Worm (Caenorhabditis elegans) whole organism, early embryonic: ENCODE data around the gene hach-1.

Experiments
- B0310.2 ChIP-seq: sonication (generic microtip); optimal IDR thresholded peaks from 2 replicates; lab custom pipeline; 2016; ENCODE audit warnings: mild to moderate bottlenecking, missing genetic modification characterization, missing compliant biosample characterization
- F13C5.2 ChIP-seq: sonication (generic microtip); optimal IDR thresholded peaks from 2 replicates; lab custom pipeline; 2017; ENCODE audit warnings: mild to moderate bottlenecking, missing genetic modification characterization, inconsistent platforms, missing compliant biosample characterization
- aly-1 ChIP-seq: sonication (generic microtip); optimal IDR thresholded peaks from 2 replicates; lab custom pipeline; 2016; ENCODE audit warnings: missing genetic modification characterization, missing compliant biosample characterization
- ama-1 ChIP-seq: fragments of 150-350 bp; optimal IDR thresholded peaks from 2 replicates; lab custom pipeline; 2014
- ceh-13 ChIP-seq: fragments of 200-800 bp; sonication (Bioruptor generic); optimal IDR thresholded peaks from 2 replicates; lab custom pipeline; 2018; ENCODE audit warnings: mild to moderate bottlenecking, missing genetic modification characterization, missing compliant biosample characterization
- ceh-36 ChIP-seq: sonication (generic microtip); optimal IDR thresholded peaks from 2 replicates; lab custom pipeline; 2016; ENCODE audit warnings: missing genetic modification characterization, inconsistent platforms, missing compliant biosample characterization
- ets-7 ChIP-seq: sonication (generic microtip); optimal IDR thresholded peaks from 2 replicates; lab custom pipeline; 2016; ENCODE audit warnings: missing genotype, missing genetic modification characterization, missing compliant biosample characterization
- flt-1 ChIP-seq: fragments of 200-800 bp; sonication (Bioruptor generic); IDR thresholded peaks from 2 replicates; pipeline ENCODE4 v1.3.6; 2022; ENCODE audit warnings: missing genetic modification characterization, missing compliant biosample characterization
- hmbx-1 ChIP-seq: sonication (generic microtip); optimal IDR thresholded peaks from 2 replicates; lab custom pipeline; 2016; ENCODE audit warnings: mild to moderate bottlenecking, missing genetic modification characterization, missing compliant biosample characterization
- hmg-4 ChIP-seq: fragments of 200-800 bp; sonication (Bioruptor generic); optimal IDR thresholded peaks from 2 replicates; lab custom pipeline; 2018; ENCODE audit warnings: mild to moderate bottlenecking, missing genetic modification characterization, missing compliant biosample characterization
- hnd-1 ChIP-seq: sonication (generic microtip); optimal IDR thresholded peaks from 2 replicates; lab custom pipeline; 2016; ENCODE audit warnings: missing genetic modification characterization, missing compliant biosample characterization
- pes-1 ChIP-seq: fragments of 200-800 bp; sonication (Bioruptor generic); IDR thresholded peaks from 2 replicates; pipeline ENCODE4 v1.3.6; 2022; ENCODE audit warnings: missing genetic modification reagents, missing genetic modification characterization, missing compliant biosample characterization
- scrt-1 ChIP-seq: fragments of 200-800 bp; sonication (Bioruptor generic); IDR thresholded peaks from 2 replicates; pipeline ENCODE4 v1.3.6; 2022; ENCODE audit warnings: missing genetic modification characterization, missing compliant biosample characterization
- sea-1 ChIP-seq: fragments of 200-800 bp; sonication (Bioruptor generic); conservative IDR thresholded peaks from 2 replicates; pipeline ENCODE4 v1.3.6; 2022; ENCODE audit warnings: missing genetic modification characterization, missing compliant biosample characterization
- tbx-11 ChIP-seq: fragments of 200-800 bp; sonication (Bioruptor generic); IDR thresholded peaks from 2 replicates; pipeline ENCODE4 v1.3.6; 2022; ENCODE audit warnings: missing genetic modification characterization, missing compliant biosample characterization
- tbx-37 ChIP-seq: fragments of 200-800 bp; sonication (Bioruptor generic); conservative IDR thresholded peaks from 2 replicates; pipeline ENCODE4 v1.3.6; 2022; ENCODE audit warnings: missing genetic modification reagents, missing genetic modification characterization, missing compliant biosample characterization
- tra-4 ChIP-seq: sonication (generic microtip); optimal IDR thresholded peaks from 2 replicates; lab custom pipeline; 2017; ENCODE audit warnings: missing genetic modification characterization, missing compliant biosample characterization

The hach-1 gene

ce11 chrIII:5563680-5564079 is 8.4 kb downstream of the hach-1 start:
- no peak for TF ChIP-seq aly-1 (tag; lab: Kevin White, UChicago)

- TF ChIP-seq ceh-13: no peak
- no peak for TF ChIP-seq ama-1 (lab: Kevin White, UChicago)
- TF ChIP-seq hnd-1 (tag; lab: Kevin White, UChicago): no peak
- TF ChIP-seq hmg-4: no peak
- no peak for TF ChIP-seq tra-4
- TF ChIP-seq F13C5.2 (tag; lab: Kevin White, UChicago): no peak
- no peak for TF ChIP-seq tbx-37 (GFP tag; lab: Robert Waterston, UW)
- TF ChIP-seq B0310.2 (tag; lab: Kevin White, UChicago): no peak
- no peak for TF ChIP-seq pes-1 (GFP tag; lab: Robert Waterston, UW)
- no peak for TF ChIP-seq tbx-11 (GFP tag; lab: Robert Waterston, UW)
Observed at ce11 chrIII:5564325-5564724, 9.1 kb downstream of the hach-1 start.

- TF ChIP-seq hmg-4: peak; percentile 12
- TF ChIP-seq tra-4: no peak
- TF ChIP-seq aly-1 (tag; lab: Kevin White, UChicago): no peak
- TF ChIP-seq sea-1: no peak
- TF ChIP-seq scrt-1 (GFP tag; lab: Robert Waterston, UW): no peak
- no peak for TF ChIP-seq hnd-1 (tag; lab: Kevin White, UChicago)
- no peak for TF ChIP-seq pes-1 (GFP tag; lab: Robert Waterston, UW)
- 0 out of 2 replicates have a peak, but pooled peaks have one; percentile 2 for TF ChIP-seq tbx-37 (GFP tag; lab: Robert Waterston, UW)
- TF ChIP-seq ceh-13: no peak
- TF ChIP-seq ets-7 (tag; lab: Kevin White, UChicago): no peak
- TF ChIP-seq flt-1: no peak
Observed at ce11 chrIII:5564799-5565198, 9.5 kb downstream of the hach-1 start, which contains the start of gene mlc-3. mlc-3 (plus strand) TSS chrIII:5565025.

ce11 chrIII:5565699-5566098 is 10.4 kb downstream of the hach-1 start:
- TF ChIP-seq ceh-13: no peak
- no peak for TF ChIP-seq hmg-4
- TF ChIP-seq F13C5.2 (tag; lab: Kevin White, UChicago): no peak
- TF ChIP-seq tra-4: no peak
- TF ChIP-seq flt-1: no peak
- no peak for TF ChIP-seq scrt-1 (GFP tag; lab: Robert Waterston, UW)
- no peak for TF ChIP-seq ama-1 (lab: Kevin White, UChicago)
- no peak for TF ChIP-seq aly-1 (tag; lab: Kevin White, UChicago)
- no peak for TF ChIP-seq hnd-1 (tag; lab: Kevin White, UChicago)
- TF ChIP-seq tbx-11 (GFP tag; lab: Robert Waterston, UW): no peak
- TF ChIP-seq pes-1 (GFP tag; lab: Robert Waterston, UW): no peak
- TF ChIP-seq ceh-36 (tag; lab: Kevin White, UChicago): no peak
- no peak for TF ChIP-seq tbx-37 (GFP tag; lab: Robert Waterston, UW)
- TF ChIP-seq sea-1: no peak
- TF ChIP-seq hmbx-1 (tag; lab: Kevin White, UChicago): no peak
- no peak for TF ChIP-seq ets-7 (tag; lab: Kevin White, UChicago)
- no peak for TF ChIP-seq B0310.2 (tag; lab: Kevin White, UChicago)

- no peak for TF ChIP-seq hnd-1 (tag; lab: Kevin White, UChicago)
- no peak for TF ChIP-seq scrt-1 (GFP tag; lab: Robert Waterston, UW)
- no peak for TF ChIP-seq aly-1 (tag; lab: Kevin White, UChicago)
- TF ChIP-seq tbx-11 (GFP tag; lab: Robert Waterston, UW): no peak
- TF ChIP-seq ets-7 (tag; lab: Kevin White, UChicago): no peak
- no peak for TF ChIP-seq tra-4
- no peak for TF ChIP-seq sea-1
- TF ChIP-seq hmg-4: no peak
- no peak for TF ChIP-seq ceh-36 (tag; lab: Kevin White, UChicago)
- no peak for TF ChIP-seq tbx-37 (GFP tag; lab: Robert Waterston, UW)
- no peak for TF ChIP-seq ceh-13
- TF ChIP-seq ama-1 (lab: Kevin White, UChicago): no peak
- no peak for TF ChIP-seq B0310.2 (tag; lab: Kevin White, UChicago)
- TF ChIP-seq pes-1 (GFP tag; lab: Robert Waterston, UW): no peak
- TF ChIP-seq flt-1: no peak
- no peak for TF ChIP-seq hmbx-1 (tag; lab: Kevin White, UChicago)
Observed at ce11 chrIII:5566496-5566895, 11.2 kb downstream of the hach-1 start.

- no peak for TF ChIP-seq ama-1 (lab: Kevin White, UChicago)
Observed at ce11 chrIII:5568265-5568664, 13.0 kb downstream of the hach-1 start.

- TF ChIP-seq flt-1: no peak
- no peak for TF ChIP-seq hmbx-1 (tag; lab: Kevin White, UChicago)
- no peak for TF ChIP-seq B0310.2 (tag; lab: Kevin White, UChicago)
- TF ChIP-seq tbx-11 (GFP tag; lab: Robert Waterston, UW): no peak
- TF ChIP-seq hmg-4: no peak
- no peak for TF ChIP-seq tbx-37 (GFP tag; lab: Robert Waterston, UW)
- TF ChIP-seq F13C5.2 (tag; lab: Kevin White, UChicago): no peak
- TF ChIP-seq ceh-36 (tag; lab: Kevin White, UChicago): no peak
Observed at ce11 chrIII:5568679-5569078, 13.4 kb downstream of the hach-1 start, which contains the start of gene nspb-12. nspb-12 (minus strand) TSS chrIII:5568779.

ce11 chrIII:5570814-5571443 is 15.7 kb downstream of the hach-1 start:
- TF ChIP-seq hmg-4: no peak
- no peak for TF ChIP-seq aly-1 (tag; lab: Kevin White, UChicago)
- TF ChIP-seq tbx-37 (GFP tag; lab: Robert Waterston, UW): no peak
- TF ChIP-seq tra-4: no peak
- no peak for TF ChIP-seq B0310.2 (tag; lab: Kevin White, UChicago)
- TF ChIP-seq hnd-1 (tag; lab: Kevin White, UChicago): no peak
- no peak for TF ChIP-seq sea-1
- no peak for TF ChIP-seq ceh-36 (tag; lab: Kevin White, UChicago)
- no peak for TF ChIP-seq F13C5.2 (tag; lab: Kevin White, UChicago)
- TF ChIP-seq scrt-1 (GFP tag; lab: Robert Waterston, UW): no peak
- TF ChIP-seq flt-1: no peak
